Worm (Caenorhabditis elegans): Measurements from ENCODE around the gene F01F1.2.

F01F1.2 gene

DNA sequence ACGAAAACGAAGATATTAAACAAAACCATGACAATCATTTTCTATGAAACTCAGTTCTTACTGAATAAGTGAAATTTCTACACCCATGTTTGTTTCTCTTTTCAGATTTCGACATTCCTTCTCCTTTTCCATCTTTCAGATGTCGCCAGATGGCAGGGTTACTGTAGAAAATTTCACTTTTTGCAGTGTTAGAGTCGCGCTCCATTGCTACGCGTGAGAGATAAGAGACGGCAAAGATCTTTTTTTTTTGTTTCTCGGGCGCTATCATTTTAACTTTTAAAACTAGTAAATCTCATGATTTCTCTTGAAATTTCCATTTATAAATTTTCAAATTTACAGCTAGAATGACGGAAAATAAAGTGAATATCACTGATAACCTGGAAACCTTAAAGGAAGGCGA lies at the start of gene F01F1.2, which contains the start of gene mig-21:
TSS of gene F01F1.2 (plus strand) at position 340 of the 400 bp plus-strand sequence.
TSS of gene mig-21 (minus strand) at position 166 of the 400 bp plus-strand sequence.
- peak; percentile 62 for TF ChIP-seq lsy-2 (tag; optimal IDR thresholded peaks at IDR 0.05)
- no peak for TF ChIP-seq ceh-43 (GFP tag; optimal IDR thresholded peaks at IDR 0.05)

DNA sequence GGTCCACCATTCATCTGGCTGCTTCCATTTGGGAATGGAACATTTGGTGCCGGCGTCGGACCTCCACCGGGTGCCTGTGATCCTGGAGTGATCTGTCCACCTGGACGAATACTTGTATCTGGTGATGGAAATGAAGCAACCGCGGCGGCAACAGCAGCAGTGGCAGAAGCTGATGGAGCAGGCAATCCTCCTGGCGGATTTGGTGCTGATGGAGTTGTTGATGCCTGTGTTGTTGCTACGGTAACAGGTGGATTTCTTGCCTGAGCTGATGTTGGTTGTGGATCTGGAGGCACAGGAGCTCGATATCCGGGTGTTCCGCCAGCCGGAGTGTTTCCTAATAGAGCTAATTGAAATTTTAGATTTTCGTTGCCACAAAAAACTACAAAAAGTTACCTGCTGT lies 45.9 kb upstream of the F01F1.2 start:
- TF ChIP-seq nhr-76 (tag; optimal IDR thresholded peaks at IDR 0.05): no peak
- no peak for TF ChIP-seq tbx-8 (GFP tag; optimal IDR thresholded peaks at IDR 0.05)
- TF ChIP-seq elt-1 (tag; optimal IDR thresholded peaks at IDR 0.05; ENCODE audit: borderline replicate concordance, insufficient read depth): no peak
- no peak for TF ChIP-seq flh-1 (GFP tag; optimal IDR thresholded peaks at IDR 0.05)
- no peak for TF ChIP-seq ceh-83 (GFP tag; optimal IDR thresholded peaks at IDR 0.05)
- no peak for TF ChIP-seq M03D4.4 (tag; optimal IDR thresholded peaks at IDR 0.05)
- TF ChIP-seq unc-39 (tag; optimal IDR thresholded peaks at IDR 0.05): no peak
- TF ChIP-seq mls-2 (tag; optimal IDR thresholded peaks at IDR 0.05): no peak
- TF ChIP-seq lin-32 (GFP tag; optimal IDR thresholded peaks at IDR 0.05): no peak
- TF ChIP-seq lin-13 (tag; optimal IDR thresholded peaks at IDR 0.05): no peak
- no peak for TF ChIP-seq lsy-2 (tag; optimal IDR thresholded peaks at IDR 0.05)

DNA sequence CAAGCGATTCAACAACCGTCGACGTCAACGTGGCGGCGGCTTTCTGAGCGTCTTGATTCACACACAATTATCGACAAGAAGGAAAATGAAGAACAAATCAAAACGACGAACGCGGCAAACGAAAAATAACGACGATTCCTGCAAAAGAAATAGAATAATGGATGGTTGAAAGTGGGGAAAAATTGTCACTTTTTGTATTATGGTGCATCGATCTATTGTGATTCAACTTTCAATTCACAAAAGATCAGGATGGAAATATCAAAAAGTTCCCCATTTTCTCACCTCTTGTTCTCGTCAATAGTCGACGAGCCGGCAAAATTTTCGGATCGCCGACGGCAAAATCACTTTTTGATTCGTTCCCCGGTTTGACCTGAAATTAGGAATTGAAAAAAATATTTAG lies 45.0 kb upstream of the F01F1.2 start, which contains the start of the genes R12B2.13 and mdt-15:
TSS of gene R12B2.13 (minus strand) at position 101 of the 400 bp plus-strand sequence.
TSS of gene mdt-15 (minus strand) at position 376 of the 400 bp plus-strand sequence.
- TF ChIP-seq ces-1 (GFP tag; optimal IDR thresholded peaks at IDR 0.05) (no peak), mep-1 (tag; optimal IDR thresholded peaks at IDR 0.05) (no peak), lin-32 (GFP tag; optimal IDR thresholded peaks at IDR 0.05) (no peak)

DNA sequence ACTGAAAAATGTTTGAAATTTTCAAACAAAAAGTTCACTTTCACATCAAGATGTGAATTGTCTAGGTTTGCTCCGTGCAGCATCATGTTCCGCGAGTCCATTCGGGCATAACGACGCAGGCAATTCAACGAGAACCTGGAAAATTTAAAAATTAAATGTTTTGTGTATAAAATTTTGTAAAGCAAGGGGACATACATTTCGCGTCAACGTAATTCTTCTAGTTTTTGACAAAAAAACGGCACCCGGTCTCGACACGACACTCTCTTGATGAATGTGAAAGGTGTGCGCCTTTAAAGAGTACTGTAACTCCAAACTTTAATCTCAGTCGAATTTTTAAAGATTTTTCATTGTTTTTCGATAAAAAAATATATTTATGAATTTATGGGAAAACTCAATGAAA lies 44.3 kb upstream of the F01F1.2 start, which contains the start of gene R12B2.6:
TSS of gene R12B2.6 (minus strand) at position 101 of the 400 bp plus-strand sequence.
- TF ChIP-seq lsy-2 (tag; optimal IDR thresholded peaks at IDR 0.05): no peak
- no peak for TF ChIP-seq snpc-4 (tag; optimal IDR thresholded peaks at IDR 0.05)
- TF ChIP-seq unc-62 (GFP tag; optimal IDR thresholded peaks at IDR 0.05): no peak
- TF ChIP-seq sptf-1 (tag; optimal IDR thresholded peaks at IDR 0.05): no peak

DNA sequence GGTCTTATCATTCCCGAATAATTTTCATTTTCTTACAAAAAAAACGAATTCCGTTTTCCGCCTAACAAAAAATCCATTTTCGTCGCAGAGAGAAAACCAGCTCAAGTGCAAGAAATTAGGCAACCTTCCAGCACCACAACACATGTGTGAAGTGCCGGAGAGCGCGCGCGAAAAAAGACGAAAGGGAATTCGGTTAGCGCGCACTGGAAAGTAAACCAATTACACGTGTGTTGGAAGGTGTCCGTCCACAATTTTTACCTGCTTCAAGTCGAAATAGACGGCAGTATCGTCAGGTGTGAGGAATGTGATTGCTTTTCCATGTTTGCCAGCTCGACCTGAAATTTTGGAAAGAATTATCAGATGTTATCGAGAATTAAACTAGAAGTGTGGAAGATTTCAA lies 43.7 kb upstream of the F01F1.2 start:
- TF ChIP-seq ces-1 (GFP tag; optimal IDR thresholded peaks at IDR 0.05) (peak; percentile 54), M03D4.4 (tag; optimal IDR thresholded peaks at IDR 0.05) (no peak)

DNA sequence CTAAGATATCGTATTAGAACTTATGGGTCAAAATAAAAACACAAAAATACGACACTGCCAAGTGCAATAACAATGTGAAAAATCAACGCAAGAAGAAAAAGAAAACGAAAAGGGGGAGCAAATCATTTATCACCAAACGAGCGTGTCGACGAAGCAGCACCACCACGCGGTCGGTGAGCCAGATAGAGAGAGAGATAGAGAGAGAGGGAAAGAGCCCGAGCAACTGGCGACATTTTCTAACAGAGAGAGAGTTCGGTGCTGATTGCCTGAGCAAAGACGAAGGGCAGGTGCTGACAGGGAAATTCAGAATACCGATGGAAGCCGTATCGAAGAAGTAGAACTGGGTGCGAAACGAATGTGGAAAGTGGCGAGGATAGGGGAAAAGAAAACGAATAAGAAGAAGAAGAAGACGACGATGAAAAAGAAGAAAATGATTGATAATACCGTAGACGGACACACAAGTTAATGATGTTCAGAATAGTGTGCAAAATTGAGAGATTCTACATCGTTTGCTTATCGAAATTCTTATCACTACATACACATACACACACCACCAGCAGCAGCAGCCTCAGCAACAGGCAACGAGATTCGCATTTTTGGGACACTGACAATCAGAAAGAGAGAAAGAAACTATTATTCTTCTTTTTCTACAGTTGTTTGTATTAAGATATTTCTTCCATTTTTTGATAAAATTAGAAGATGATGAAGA lies 43.0 kb upstream of the F01F1.2 start:
- no peak for TF ChIP-seq drap-1 (GFP tag; optimal IDR thresholded peaks at IDR 0.05)
- peak; percentile 53 for TF ChIP-seq unc-120 (tag; optimal IDR thresholded peaks at IDR 0.05; ENCODE audit: poor library complexity, severe bottlenecking)
- no peak for TF ChIP-seq ceh-39 (tag; optimal IDR thresholded peaks at IDR 0.05)
- no peak for TF ChIP-seq lsy-2 (tag; optimal IDR thresholded peaks at IDR 0.05)
- peak; percentile 10 for TF ChIP-seq elt-3 (tag; optimal IDR thresholded peaks at IDR 0.05)
- no peak for TF ChIP-seq ceh-83 (GFP tag; optimal IDR thresholded peaks at IDR 0.05)
- TF ChIP-seq sptf-1 (tag; optimal IDR thresholded peaks at IDR 0.05): no peak
- no peak for TF ChIP-seq nhr-76 (tag; optimal IDR thresholded peaks at IDR 0.05)
- TF ChIP-seq snpc-4 (tag; optimal IDR thresholded peaks at IDR 0.05): no peak
- TF ChIP-seq nhr-237 (tag; optimal IDR thresholded peaks at IDR 0.05): no peak
- TF ChIP-seq flh-1 (GFP tag; optimal IDR thresholded peaks at IDR 0.05): no peak
- no peak for TF ChIP-seq nhr-2 (tag; optimal IDR thresholded peaks at IDR 0.05)
- TF ChIP-seq zip-8 (tag; optimal IDR thresholded peaks at IDR 0.05): no peak
- no peak for TF ChIP-seq ces-1 (GFP tag; optimal IDR thresholded peaks at IDR 0.05)
- TF ChIP-seq lin-32 (GFP tag; optimal IDR thresholded peaks at IDR 0.05): no peak
- no peak for TF ChIP-seq M03D4.4 (tag; optimal IDR thresholded peaks at IDR 0.05)
- no peak for TF ChIP-seq ztf-11 (tag; optimal IDR thresholded peaks at IDR 0.05)
- TF ChIP-seq nhr-28 (tag; optimal IDR thresholded peaks at IDR 0.05): no peak
- TF ChIP-seq hlh-1 (tag; optimal IDR thresholded peaks at IDR 0.05): peak; percentile 88
- no peak for TF ChIP-seq unc-62 (GFP tag; optimal IDR thresholded peaks at IDR 0.05)

DNA sequence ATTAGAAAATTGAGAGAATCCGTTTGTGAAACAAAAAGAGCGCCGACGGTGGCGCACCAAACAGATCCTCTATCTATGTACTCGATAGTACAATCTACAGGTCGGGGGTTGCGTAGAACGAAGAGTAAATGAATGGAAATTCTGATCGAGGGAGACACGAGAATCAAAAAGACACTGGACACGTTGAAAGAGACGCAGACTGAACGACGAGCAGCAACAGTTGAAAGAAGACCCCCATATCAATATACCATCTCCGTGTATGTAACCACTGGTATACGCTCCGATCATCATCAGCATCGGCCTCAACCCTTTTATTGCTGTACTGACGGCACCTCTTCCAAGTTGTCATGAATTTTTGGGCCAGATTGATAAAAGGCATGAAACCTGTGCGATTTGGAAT lies 42.1 kb upstream of the F01F1.2 start:
- TF ChIP-seq snpc-4 (tag; optimal IDR thresholded peaks at IDR 0.05) (no peak), sem-2 (GFP tag; optimal IDR thresholded peaks at IDR 0.05) (no peak), elt-1 (tag; optimal IDR thresholded peaks at IDR 0.05; ENCODE audit: borderline replicate concordance, insufficient read depth) (peak; percentile 6), nhr-28 (tag; optimal IDR thresholded peaks at IDR 0.05) (no peak)

Measured in whole organism, mixed stage, embryonic.